Fruit fly (Drosophila melanogaster) whole organism, wandering third instar larva: ENCODE results near the gene Ost48.

Experiments
- Abd-B ChIP-seq: fragments of >200 bp; optimal IDR thresholded peaks from 2 replicates; lab custom pipeline; 2017; ENCODE audit warnings: missing biosample characterization, missing genetic modification characterization
- CG32264 ChIP-seq: fragments of 200-800 bp; sonication (Bioruptor generic); optimal IDR thresholded peaks from 2 replicates; lab custom pipeline; 2016; ENCODE audit warnings: missing biosample characterization, missing genetic modification characterization
- CrebA ChIP-seq: fragments of 200-800 bp; sonication (Bioruptor generic); optimal IDR thresholded peaks from 2 replicates; lab custom pipeline; 2016; ENCODE audit warnings: missing biosample characterization, mild to moderate bottlenecking, missing genetic modification characterization, borderline replicate concordance
- Dfd ChIP-seq: fragments of >200 bp; optimal IDR thresholded peaks from 2 replicates; lab custom pipeline; 2017; ENCODE audit warnings: missing biosample characterization, missing genetic modification characterization
- Dif ChIP-seq: fragments of 200-275, 200-300 bp; sonication (Bioruptor generic); optimal IDR thresholded peaks from 2 replicates; lab custom pipeline; 2018; ENCODE audit warnings: missing biosample characterization, missing genetic modification characterization; ENCODE audit not compliant: partially characterized antibody
- GATAd ChIP-seq: sonication (Bioruptor generic); optimal IDR thresholded peaks from 2 replicates; lab custom pipeline; 2016; ENCODE audit warnings: missing biosample characterization, missing genetic modification characterization
- HLH106 ChIP-seq: fragments of 200-800 bp; optimal IDR thresholded peaks from 3 replicates; lab custom pipeline; 2019; ENCODE audit warnings: missing biosample characterization, mild to moderate bottlenecking, missing genetic modification characterization, moderate library complexity
- Hnf4 ChIP-seq: fragments of 200-800 bp; sonication (Bioruptor generic); optimal IDR thresholded peaks from 2 replicates; lab custom pipeline; 2016; ENCODE audit warnings: missing biosample characterization, mild to moderate bottlenecking, missing genetic modification characterization
- Hr78 ChIP-seq: fragments of >200 bp; optimal IDR thresholded peaks from 2 replicates; lab custom pipeline; 2017; ENCODE audit warnings: missing biosample characterization, missing genetic modification characterization
- Hr83 ChIP-seq: fragments of 200-300 bp; sonication (Bioruptor generic); optimal IDR thresholded peaks from 2 replicates; lab custom pipeline; 2016; ENCODE audit warnings: missing biosample characterization, mild to moderate bottlenecking, missing genetic modification characterization, moderate library complexity; ENCODE audit not compliant: poor library complexity, severe bottlenecking
- Jra ChIP-seq: sonication (Bioruptor generic); optimal IDR thresholded peaks from 2 replicates; lab custom pipeline; 2016; ENCODE audit warnings: missing biosample characterization, missing genetic modification characterization
- Mio ChIP-seq: sonication (Bioruptor generic); optimal IDR thresholded peaks from 2 replicates; lab custom pipeline; 2016; ENCODE audit warnings: missing biosample characterization, missing genetic modification characterization
- Myc ChIP-seq: fragments of >200 bp; optimal IDR thresholded peaks from 2 replicates; lab custom pipeline; 2017
- N ChIP-seq: fragments of >200 bp; optimal IDR thresholded peaks from 2 replicates; lab custom pipeline; 2018; ENCODE audit warnings: missing biosample characterization, missing external identifiers, missing genetic modification characterization
- OdsH ChIP-seq: fragments of 200-800 bp; sonication (Bioruptor generic); optimal IDR thresholded peaks from 2 replicates; lab custom pipeline; 2016; ENCODE audit warnings: missing biosample characterization, mild to moderate bottlenecking, missing genetic modification characterization
- Rel ChIP-seq, 2 experiments: fragments of 200-800 bp; sonication (Bioruptor generic) in 1 of 2; optimal IDR thresholded peaks; 2 replicates in 1 of 2; 3 replicates in 1 of 2; lab custom pipeline; 2016 to 2019; ENCODE audit warnings: mild to moderate bottlenecking in 2 of 2, missing biosample characterization in 2 of 2, missing genetic modification characterization in 2 of 2, moderate library complexity in 1 of 2
- Sp1 ChIP-seq: fragments of 200-800 bp; sonication (Bioruptor generic); optimal IDR thresholded peaks from 3 replicates; lab custom pipeline; 2019; ENCODE audit warnings: missing biosample characterization, mild to moderate bottlenecking, missing genetic modification characterization, moderate library complexity
- Vsx2 ChIP-seq: fragments of 200-300, 225-300 bp; sonication (Bioruptor generic); optimal IDR thresholded peaks from 2 replicates; lab custom pipeline; 2018; ENCODE audit warnings: missing biosample characterization, missing genetic modification characterization; ENCODE audit not compliant: partially characterized antibody
- br ChIP-seq: fragments of 200-800 bp; sonication (Bioruptor generic); optimal IDR thresholded peaks from 2 replicates; lab custom pipeline; 2016; ENCODE audit warnings: missing biosample characterization, missing genetic modification characterization
- brk ChIP-seq: fragments of 200-800 bp; sonication (Bioruptor generic); optimal IDR thresholded peaks from 2 replicates; lab custom pipeline; 2016; ENCODE audit warnings: missing biosample characterization, mild to moderate bottlenecking, missing genetic modification characterization
- dl ChIP-seq, 2 experiments: fragments of 175-275, 200-275 bp in 1 of 2; fragments of 200-275 bp in 1 of 2; sonication (Bioruptor generic); optimal IDR thresholded peaks; lab custom pipeline; 2018; ENCODE audit warnings: mild to moderate bottlenecking in 2 of 2, missing biosample characterization in 2 of 2, missing genetic modification characterization in 2 of 2, moderate library complexity in 2 of 2; ENCODE audit not compliant: partially characterized antibody in 2 of 2, insufficient read depth in 1 of 2
- dmrt93B ChIP-seq: fragments of 200-800 bp; sonication (Bioruptor generic); optimal IDR thresholded peaks from 2 replicates; lab custom pipeline; 2018; ENCODE audit warnings: missing biosample characterization, mild to moderate bottlenecking, missing genetic modification characterization
- dsf ChIP-seq: sonication (Bioruptor generic); optimal IDR thresholded peaks from 2 replicates; lab custom pipeline; 2016; ENCODE audit warnings: missing biosample characterization, missing genetic modification characterization, borderline replicate concordance
- ey ChIP-seq: fragments of 200-800 bp; sonication (Bioruptor generic); optimal IDR thresholded peaks from 2 replicates; lab custom pipeline; 2016; ENCODE audit warnings: missing biosample characterization, missing genetic modification characterization
- foxo ChIP-seq, 2 experiments: fragments of 200-800 bp; sonication (Bioruptor generic); optimal IDR thresholded peaks; 2 replicates in 1 of 2; 3 replicates in 1 of 2; lab custom pipeline; 2016 to 2017; ENCODE audit warnings: missing biosample characterization in 2 of 2, missing genetic modification characterization in 2 of 2
- fru ChIP-seq: fragments of 200-800 bp; sonication (Bioruptor generic); optimal IDR thresholded peaks from 3 replicates; lab custom pipeline; 2016; ENCODE audit warnings: missing biosample characterization, mild to moderate bottlenecking, missing genetic modification characterization
- h ChIP-seq: fragments of 200-800 bp; sonication (Bioruptor generic); optimal IDR thresholded peaks from 3 replicates; lab custom pipeline; 2016; ENCODE audit warnings: missing biosample characterization, mild to moderate bottlenecking, missing genetic modification characterization
- jim ChIP-seq: fragments of 175-275, 200-325 bp; sonication (Bioruptor generic); optimal IDR thresholded peaks from 2 replicates; lab custom pipeline; 2016; ENCODE audit warnings: missing biosample characterization, mild to moderate bottlenecking, missing genetic modification characterization
- lola ChIP-seq: fragments of >200 bp; optimal IDR thresholded peaks from 2 replicates; lab custom pipeline; 2017; ENCODE audit warnings: missing biosample characterization, missing genetic modification characterization
- psq ChIP-seq: fragments of 200-800 bp; sonication (Bioruptor generic); optimal IDR thresholded peaks from 3 replicates; lab custom pipeline; 2017; ENCODE audit warnings: missing biosample characterization, mild to moderate bottlenecking, missing genetic modification characterization, moderate library complexity
- sage ChIP-seq: fragments of 200-800 bp; sonication (Bioruptor generic); optimal IDR thresholded peaks from 2 replicates; lab custom pipeline; 2016; ENCODE audit warnings: missing biosample characterization, mild to moderate bottlenecking, missing genetic modification characterization
- sv ChIP-seq: fragments of 200-800 bp; sonication (Bioruptor generic); optimal IDR thresholded peaks from 3 replicates; lab custom pipeline; 2016; ENCODE audit warnings: missing biosample characterization, missing genetic modification characterization
- tai ChIP-seq: sonication (Bioruptor generic); optimal IDR thresholded peaks from 2 replicates; lab custom pipeline; 2016; ENCODE audit warnings: missing biosample characterization, missing genetic modification characterization

Ost48 gene

DNA sequence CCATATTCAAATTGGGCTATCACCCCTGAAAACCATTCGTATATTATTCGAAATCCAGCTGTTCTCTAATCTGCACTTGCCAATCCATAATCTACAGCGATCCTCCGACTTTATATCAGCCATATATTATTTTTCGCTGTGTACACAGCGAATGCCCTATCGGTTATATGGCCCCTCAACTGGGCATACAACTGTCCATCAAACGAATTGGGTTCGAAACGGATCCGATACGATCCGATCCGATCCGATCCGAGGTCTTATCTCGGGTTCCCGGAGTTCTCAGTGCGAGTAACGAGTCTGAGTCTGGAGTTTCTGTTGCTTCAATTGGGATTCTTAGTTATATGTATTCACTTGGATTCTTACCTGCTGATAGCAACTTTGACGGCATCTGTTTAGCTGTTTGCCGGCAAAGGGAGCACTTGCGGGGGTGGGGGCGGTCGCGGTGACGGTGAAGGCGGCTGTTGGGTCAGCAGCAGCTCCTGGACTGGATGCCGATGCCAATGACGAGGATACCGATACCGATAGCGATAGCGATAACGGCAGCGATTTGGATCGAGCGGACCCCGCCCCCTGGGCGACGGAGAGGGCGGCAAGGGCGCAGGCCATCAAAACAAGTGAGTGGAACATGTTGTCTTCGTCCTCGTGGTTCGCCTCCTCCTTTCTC is 24.6 kb downstream of the Ost48 start:
- TF ChIP-seq br (GFP tag; lab: Kevin White, UChicago): no peak
- no peak for TF ChIP-seq GATAd (GFP tag; lab: Kevin White, UChicago)
- no peak for TF ChIP-seq Jra (GFP tag; lab: Kevin White, UChicago)
- no peak for TF ChIP-seq Dif (GFP tag; lab: Kevin White, UChicago)
- no peak for TF ChIP-seq dl (GFP tag; optimal IDR thresholded peaks at IDR 0.05; lab: Kevin White, UChicago; ENCODE audit: insufficient read depth in 1 of 2, partially characterized antibody in 2 of 2)
- TF ChIP-seq foxo (GFP tag; optimal IDR thresholded peaks at IDR 0.05; lab: Kevin White, UChicago): no peak
- TF ChIP-seq fru (GFP tag; lab: Kevin White, UChicago): no peak
- no peak for TF ChIP-seq Rel (GFP tag; optimal IDR thresholded peaks at IDR 0.05; lab: Kevin White, UChicago)
- TF ChIP-seq Rel (tag; optimal IDR thresholded peaks at IDR 0.05; lab: Kevin White, UChicago): no peak
- no peak for TF ChIP-seq Abd-B (GFP tag; lab: Kevin White, UChicago)

DNA sequence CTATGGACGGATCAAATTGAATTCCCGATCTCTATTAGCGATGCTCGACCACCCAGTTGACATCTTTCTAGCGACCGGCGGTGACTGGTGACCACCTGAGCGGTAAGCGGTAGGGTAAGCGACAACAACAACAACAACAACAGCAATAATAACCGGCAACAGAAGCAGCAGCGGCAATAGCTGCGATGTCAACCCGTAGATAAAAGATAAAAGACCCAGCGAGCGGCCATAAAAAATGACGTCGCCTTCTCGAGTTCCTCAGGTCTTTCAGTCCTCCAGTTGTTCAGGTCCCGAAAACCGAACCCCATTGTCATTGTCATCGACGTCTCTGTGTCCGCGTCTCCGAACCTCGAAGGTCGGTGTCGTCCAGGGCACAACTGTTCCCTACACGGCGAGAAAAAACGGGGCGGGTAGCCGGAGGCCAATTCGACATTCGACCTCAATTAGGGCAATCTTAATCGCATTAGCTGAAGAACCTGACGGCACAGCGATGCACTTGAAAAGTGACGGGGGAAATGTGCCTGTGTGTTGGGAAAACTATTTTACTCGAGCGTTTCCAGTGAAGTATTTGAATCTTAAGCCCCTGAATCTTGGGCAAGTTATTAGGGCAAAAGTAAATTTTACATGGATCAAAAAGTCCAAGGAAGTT is 25.6 kb downstream of the Ost48 start:
- no peak for TF ChIP-seq Myc
- no peak for TF ChIP-seq Hr83 (GFP tag; lab: Kevin White, UChicago)
- no peak for TF ChIP-seq CG32264
- TF ChIP-seq dsf (GFP tag; lab: Kevin White, UChicago): no peak
- TF ChIP-seq fru (GFP tag; lab: Kevin White, UChicago): no peak

dm6 chrX:9131523-9131922 is 26.8 kb downstream of the Ost48 start:
- TF ChIP-seq CrebA (no peak), br (GFP tag; lab: Kevin White, UChicago) (no peak), Abd-B (GFP tag; lab: Kevin White, UChicago) (no peak), dmrt93B (GFP tag; lab: Kevin White, UChicago) (no peak), Sp1 (GFP tag; lab: Kevin White, UChicago) (no peak), GATAd (GFP tag; lab: Kevin White, UChicago) (no peak), fru (GFP tag; lab: Kevin White, UChicago) (no peak), Dif (GFP tag; lab: Kevin White, UChicago) (no peak), tai (GFP tag; lab: Kevin White, UChicago) (no peak), HLH106 (no peak), N (GFP tag; lab: Kevin White, UChicago) (no peak), Dfd (no peak), jim (GFP tag; lab: Kevin White, UChicago) (no peak), psq (GFP tag; lab: Kevin White, UChicago) (no peak), OdsH (GFP tag; lab: Kevin White, UChicago) (no peak), ey (GFP tag; lab: Kevin White, UChicago) (no peak), Vsx2 (no peak), brk (no peak), lola (GFP tag; lab: Kevin White, UChicago) (no peak)

DNA sequence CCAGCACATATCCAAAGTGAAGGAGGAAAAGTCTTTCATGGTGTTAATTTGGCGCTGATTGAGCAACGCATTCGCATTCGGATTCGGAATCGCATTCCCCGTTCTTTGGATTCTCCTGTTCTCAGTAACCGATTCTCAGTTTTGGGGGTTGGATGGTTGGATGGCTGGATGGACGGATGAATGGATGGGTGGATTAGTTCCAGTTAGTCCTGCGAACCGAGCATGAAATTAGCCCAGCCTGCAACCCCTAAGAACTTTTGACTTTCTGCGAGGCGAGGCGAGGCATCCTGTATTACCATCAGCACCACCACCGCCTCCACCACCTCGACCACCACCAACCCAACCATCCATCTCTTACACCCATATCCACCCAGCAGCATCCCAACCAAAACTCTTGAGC is 28.1 kb downstream of the Ost48 start:
- TF ChIP-seq sage (GFP tag; lab: Kevin White, UChicago): no peak
- TF ChIP-seq N (GFP tag; lab: Kevin White, UChicago): no peak
- no peak for TF ChIP-seq Mio
- TF ChIP-seq HLH106: no peak
- no peak for TF ChIP-seq Dfd
- TF ChIP-seq brk: no peak
- TF ChIP-seq Hnf4 (GFP tag; lab: Kevin White, UChicago): no peak
- no peak for TF ChIP-seq h (GFP tag; lab: Kevin White, UChicago)
- no peak for TF ChIP-seq sv (GFP tag; lab: Kevin White, UChicago)
- TF ChIP-seq Hr78 (GFP tag; lab: Kevin White, UChicago): no peak
- no peak for TF ChIP-seq GATAd (GFP tag; lab: Kevin White, UChicago)
- no peak for TF ChIP-seq tai (GFP tag; lab: Kevin White, UChicago)
- TF ChIP-seq Hr83 (GFP tag; lab: Kevin White, UChicago): no peak
- TF ChIP-seq lola (GFP tag; lab: Kevin White, UChicago): no peak
- no peak for TF ChIP-seq jim (GFP tag; lab: Kevin White, UChicago)
- TF ChIP-seq psq (GFP tag; lab: Kevin White, UChicago): no peak
- no peak for TF ChIP-seq Sp1 (GFP tag; lab: Kevin White, UChicago)
- TF ChIP-seq ey (GFP tag; lab: Kevin White, UChicago): no peak
- no peak for TF ChIP-seq dl (GFP tag; optimal IDR thresholded peaks at IDR 0.05; lab: Kevin White, UChicago; ENCODE audit: insufficient read depth in 1 of 2, partially characterized antibody in 2 of 2)
- TF ChIP-seq foxo (GFP tag; optimal IDR thresholded peaks at IDR 0.05; lab: Kevin White, UChicago): no peak
